Worm (Caenorhabditis elegans) whole organism, mixed stage, embryonic: Measurements from ENCODE around the gene F45D11.7.
"Not testable (repeated sequence)": the region's sequence is repeated elsewhere in the genome, so short reads cannot be mapped to it uniquely, and the experiment has no call there.

Source experiments
- blmp-1 ChIP-seq: fragments of 150-350 bp; optimal IDR thresholded peaks from 2 replicates; lab custom pipeline; 2014; ENCODE audit warnings: missing biosample characterization, missing genetic modification characterization
- ceh-43 ChIP-seq: fragments of 200-800 bp; sonication (Bioruptor generic); optimal IDR thresholded peaks from 2 replicates; lab custom pipeline; 2018; ENCODE audit warnings: mild to moderate bottlenecking, missing genetic modification characterization, moderate library complexity, missing compliant biosample characterization
- ces-1 ChIP-seq: fragments of 150-350 bp; optimal IDR thresholded peaks from 2 replicates; lab custom pipeline; 2014; ENCODE audit warnings: missing biosample characterization, missing genetic modification reagents, missing genetic modification characterization
- elt-3 ChIP-seq: fragments of 150-350 bp; optimal IDR thresholded peaks from 2 replicates; lab custom pipeline; 2014; ENCODE audit warnings: missing biosample characterization, missing genetic modification characterization
- hlh-1 ChIP-seq: fragments of 150-350 bp; optimal IDR thresholded peaks from 2 replicates; lab custom pipeline; 2014; ENCODE audit warnings: missing biosample characterization, missing genetic modification reagents, missing genetic modification characterization
- mab-5 ChIP-seq: fragments of 150-350 bp; optimal IDR thresholded peaks from 2 replicates; lab custom pipeline; 2014; ENCODE audit warnings: missing biosample characterization, missing genetic modification characterization
- mep-1 ChIP-seq: fragments of 150-350 bp; optimal IDR thresholded peaks from 2 replicates; lab custom pipeline; 2017; ENCODE audit warnings: missing biosample characterization, missing genetic modification reagents, missing genetic modification characterization, inconsistent platforms
- nhr-237 ChIP-seq: fragments of 150-350 bp; optimal IDR thresholded peaks from 2 replicates; lab custom pipeline; 2014; ENCODE audit warnings: missing biosample characterization, missing genetic modification characterization
- nhr-76 ChIP-seq: sonication (generic microtip); optimal IDR thresholded peaks from 2 replicates; lab custom pipeline; 2017; ENCODE audit warnings: missing biosample characterization, missing genetic modification characterization
- snpc-4 ChIP-seq: fragments of 150-350 bp; optimal IDR thresholded peaks from 2 replicates; lab custom pipeline; 2014; ENCODE audit warnings: missing biosample characterization, missing genetic modification characterization
- sptf-1 ChIP-seq: sonication (generic microtip); optimal IDR thresholded peaks from 2 replicates; lab custom pipeline; 2017; ENCODE audit warnings: mild to moderate bottlenecking, missing genetic modification characterization, moderate library complexity, missing compliant biosample characterization
- unc-39 ChIP-seq: fragments of 150-350 bp; optimal IDR thresholded peaks from 2 replicates; lab custom pipeline; 2014; ENCODE audit warnings: missing biosample characterization, missing genetic modification characterization
- unc-62 ChIP-seq: fragments of 150-350 bp; optimal IDR thresholded peaks from 2 replicates; lab custom pipeline; 2014; ENCODE audit warnings: missing biosample characterization, missing genetic modification reagents, missing genetic modification characterization

ce11 chrII:996112-996511, 1.8 kb downstream of the F45D11.7 start, which contains the start of gene F45D11.11:
- not testable (repeated sequence) for TF ChIP-seq mep-1 (tag; lab: Kevin White, UChicago); ces-1 (GFP tag; lab: Kevin White, UChicago); mab-5 (tag; lab: Kevin White, UChicago); elt-3 (tag; lab: Kevin White, UChicago); unc-62; nhr-237; unc-39 (tag; lab: Kevin White, UChicago); blmp-1; hlh-1; nhr-76 (tag; lab: Kevin White, UChicago); snpc-4; ceh-43 (GFP tag; lab: Kevin White, UChicago); sptf-1
